Fruit fly (Drosophila melanogaster): ENCODE results near the gene CG6026.

DNA sequence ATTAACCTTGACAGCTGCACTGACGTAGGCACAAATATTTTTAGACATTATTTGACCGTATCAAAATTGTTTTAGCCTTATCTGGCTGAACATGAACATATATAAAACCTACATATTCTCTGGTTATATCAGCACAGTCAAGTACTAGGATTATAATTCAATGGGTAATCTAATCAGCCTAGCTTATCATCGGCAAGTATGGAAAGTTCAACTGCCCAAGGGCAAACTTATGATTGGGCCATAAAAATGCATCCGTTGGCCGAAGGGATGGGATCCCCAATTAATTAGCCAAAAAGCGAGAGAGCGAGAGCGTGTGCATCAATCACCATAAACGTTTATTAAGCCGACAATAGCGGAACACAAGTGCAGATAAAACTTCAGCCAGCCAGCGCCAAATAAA is 32.1 kb downstream of the CG6026 start:
- TF ChIP-seq sima (GFP tag; optimal IDR thresholded peaks at IDR 0.05) = no peak
- no peak for TF ChIP-seq jigr1 (GFP tag; IDR thresholded peaks at IDR 0.05)
- TF ChIP-seq CG4820 (GFP tag; optimal IDR thresholded peaks at IDR 0.05) = no peak
- no peak for TF ChIP-seq HLH54F (GFP tag; optimal IDR thresholded peaks at IDR 0.05)
- no peak for TF ChIP-seq PHDP (tag; optimal IDR thresholded peaks at IDR 0.05)
